Worm (Caenorhabditis elegans): ENCODE results near the gene osm-6.

DNA sequence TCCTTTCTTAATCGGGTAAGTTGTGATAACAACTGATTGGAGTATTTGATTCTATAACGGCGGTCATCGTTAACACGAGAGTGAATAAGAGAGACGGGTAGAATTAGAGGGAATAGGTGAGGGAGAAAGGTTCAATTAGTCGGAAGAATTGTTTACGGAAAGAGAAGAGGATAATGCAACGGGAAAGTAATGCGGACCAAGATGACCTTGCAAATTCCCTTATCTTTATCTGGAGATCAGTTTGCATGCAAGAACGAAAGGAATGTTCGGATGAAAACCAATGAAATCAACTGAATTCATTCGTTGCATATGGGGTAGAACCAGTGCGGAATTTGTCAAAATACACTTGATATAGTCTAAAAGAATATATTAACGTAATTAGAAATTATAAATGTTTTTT, 25.1 kb downstream of the osm-6 start:
- TF ChIP-seq elt-2 (tag; optimal IDR thresholded peaks at IDR 0.05) (no peak), ceh-22 (tag; optimal IDR thresholded peaks at IDR 0.05) (no peak), fkh-10 (GFP tag; optimal IDR thresholded peaks at IDR 0.05) (no peak), ama-1 (optimal IDR thresholded peaks at IDR 0.05) (no peak), tbx-2 (tag; optimal IDR thresholded peaks at IDR 0.05) (no peak), sdc-2 (tag; optimal IDR thresholded peaks at IDR 0.05) (no peak), ceh-48 (tag; optimal IDR thresholded peaks at IDR 0.05) (no peak)
